Fruit fly (Drosophila melanogaster) whole organism, embryonic: ENCODE results near the gene NK7.1.

Source experiments
- Asciz ChIP-seq: fragments of 200-800 bp; sonication (Bioruptor generic); optimal IDR thresholded peaks from 2 replicates; lab custom pipeline; 2017; ENCODE audit warnings: missing biosample characterization, mild to moderate bottlenecking, missing genetic modification characterization, missing genetic modification reagents
- Atf-2 ChIP-seq: fragments of 200-800 bp; sonication (Bioruptor generic); optimal IDR thresholded peaks from 2 replicates; lab custom pipeline; 2016; ENCODE audit warnings: missing biosample characterization, missing genetic modification characterization
- CG10366 ChIP-seq: fragments of 200-800 bp; sonication (Bioruptor generic); IDR thresholded peaks from 2 replicates; pipeline ENCODE4 v1.3.6; 2022; ENCODE audit warnings: missing biosample characterization, missing genetic modification characterization
- CG10431 ChIP-seq: fragments of 200-800 bp; sonication (Bioruptor generic); optimal IDR thresholded peaks from 3 replicates; lab custom pipeline; 2018; ENCODE audit warnings: missing biosample characterization, mild to moderate bottlenecking, missing genetic modification characterization
- CG10543 ChIP-seq: fragments of 200-800 bp; sonication (Bioruptor generic); optimal IDR thresholded peaks from 3 replicates; lab custom pipeline; 2017; ENCODE audit warnings: missing biosample characterization, mild to moderate bottlenecking, missing genetic modification characterization, moderate library complexity
- CG11456 ChIP-seq: fragments of 200-800 bp; sonication (Bioruptor generic); IDR thresholded peaks from 3 replicates; pipeline ENCODE4 v1.3.6; 2022; ENCODE audit warnings: missing biosample characterization, missing genetic modification characterization
- CG13424 ChIP-seq: fragments of 200-800 bp; sonication (Bioruptor generic); optimal IDR thresholded peaks from 2 replicates; lab custom pipeline; 2019; ENCODE audit warnings: missing biosample characterization, mild to moderate bottlenecking, missing genetic modification characterization, moderate library complexity
- CG15601 ChIP-seq: fragments of 200-800 bp; sonication (Bioruptor generic); optimal IDR thresholded peaks from 3 replicates; lab custom pipeline; 2019; ENCODE audit warnings: missing biosample characterization, mild to moderate bottlenecking, missing genetic modification characterization, moderate library complexity
- CG17612 ChIP-seq: fragments of 200-800 bp; sonication (Bioruptor generic); IDR thresholded peaks from 2 replicates; pipeline ENCODE4 v1.3.6; 2022; ENCODE audit warnings: missing biosample characterization, missing genetic modification characterization
- CG18599 ChIP-seq: fragments of 200-800 bp; sonication (Bioruptor generic); optimal IDR thresholded peaks from 3 replicates; lab custom pipeline; 2017; ENCODE audit warnings: missing biosample characterization, missing genetic modification characterization, mild to moderate bottlenecking, moderate library complexity, missing genetic modification reagents
- CG31441 ChIP-seq: fragments of 200-800 bp; sonication (Bioruptor generic); IDR thresholded peaks from 2 replicates; pipeline ENCODE4 v1.3.6; 2022; ENCODE audit warnings: missing biosample characterization, missing genetic modification characterization
- CG34422 ChIP-seq: fragments of 200-800 bp; sonication (Bioruptor generic); IDR thresholded peaks from 3 replicates; pipeline ENCODE4 v1.3.6; 2022; ENCODE audit warnings: missing biosample characterization, missing genetic modification characterization
- CG6254 ChIP-seq: fragments of 200-800 bp; sonication (Bioruptor generic); optimal IDR thresholded peaks from 3 replicates; lab custom pipeline; 2017; ENCODE audit warnings: mild to moderate bottlenecking, missing biosample characterization, missing genetic modification reagents, missing genetic modification characterization
- CG8944 ChIP-seq: fragments of 200-800 bp; sonication (Bioruptor generic); optimal IDR thresholded peaks from 3 replicates; lab custom pipeline; 2016; ENCODE audit warnings: missing biosample characterization, missing genetic modification characterization
- CG9727 ChIP-seq: fragments of 200-800 bp; sonication (Bioruptor generic); optimal IDR thresholded peaks from 3 replicates; lab custom pipeline; 2017; ENCODE audit warnings: missing biosample characterization, mild to moderate bottlenecking, missing genetic modification characterization
- Doc2 ChIP-seq: fragments of 200-800 bp; sonication (Bioruptor generic); IDR thresholded peaks from 2 replicates; pipeline ENCODE4 v1.3.6; 2022; ENCODE audit warnings: missing biosample characterization, missing genetic modification characterization
- Fer1 ChIP-seq: fragments of 200-800 bp; sonication (Bioruptor generic); optimal IDR thresholded peaks from 2 replicates; lab custom pipeline; 2017; ENCODE audit warnings: missing biosample characterization, mild to moderate bottlenecking, missing genetic modification characterization
- H2.0 ChIP-seq: fragments of 200-800 bp; sonication (Bioruptor generic); IDR thresholded peaks from 2 replicates; pipeline ENCODE4 v1.3.6; 2022; ENCODE audit warnings: missing biosample characterization, missing genetic modification characterization
- HHEX ChIP-seq: fragments of 200-800 bp; sonication (Bioruptor generic); optimal IDR thresholded peaks from 3 replicates; lab custom pipeline; 2017; ENCODE audit warnings: missing biosample characterization, mild to moderate bottlenecking, missing genetic modification characterization, missing genetic modification reagents
- Hr3 ChIP-seq: fragments of 200-800 bp; sonication (Bioruptor generic); optimal IDR thresholded peaks from 3 replicates; lab custom pipeline; 2016; ENCODE audit warnings: missing biosample characterization, missing genetic modification characterization
- Hr51 ChIP-seq, 2 experiments: fragments of 200-800 bp; sonication (Bioruptor generic); optimal IDR thresholded peaks; 2 replicates in 1 of 2; 3 replicates in 1 of 2; lab custom pipeline; 2016 to 2018; ENCODE audit warnings: missing biosample characterization in 2 of 2, missing genetic modification characterization in 2 of 2, mild to moderate bottlenecking in 1 of 2, moderate library complexity in 1 of 2
- Meics ChIP-seq: fragments of 200-800 bp; sonication (Bioruptor generic); optimal IDR thresholded peaks from 2 replicates; lab custom pipeline; 2017; ENCODE audit warnings: missing biosample characterization, mild to moderate bottlenecking, missing genetic modification characterization
- NC2α ChIP-seq: fragments of 200-800 bp; sonication (Bioruptor generic); optimal IDR thresholded peaks from 2 replicates; lab custom pipeline; 2016; ENCODE audit warnings: missing biosample characterization, missing genetic modification characterization
- NK7.1 ChIP-seq: fragments of 200-800 bp; sonication (Bioruptor generic); optimal IDR thresholded peaks from 3 replicates; lab custom pipeline; 2016; ENCODE audit warnings: missing biosample characterization, missing genetic modification characterization
- NfI ChIP-seq: fragments of 200-800 bp; sonication (Bioruptor generic); optimal IDR thresholded peaks from 3 replicates; lab custom pipeline; 2018; ENCODE audit warnings: missing biosample characterization, mild to moderate bottlenecking, missing genetic modification characterization, moderate library complexity
- Oli ChIP-seq: fragments of 200-800 bp; sonication (Bioruptor generic); optimal IDR thresholded peaks from 2 replicates; lab custom pipeline; 2018; ENCODE audit warnings: missing biosample characterization, mild to moderate bottlenecking, missing genetic modification characterization, moderate library complexity
- PHDP ChIP-seq: fragments of 200-800 bp; sonication (Bioruptor generic); optimal IDR thresholded peaks from 3 replicates; lab custom pipeline; 2018; ENCODE audit warnings: missing biosample characterization, mild to moderate bottlenecking, missing genetic modification characterization, moderate library complexity
- Ptx1 ChIP-seq: fragments of 200-800 bp; sonication (Bioruptor generic); IDR thresholded peaks from 2 replicates; pipeline ENCODE4 v1.3.6; 2022; ENCODE audit warnings: missing biosample characterization, missing genetic modification characterization
- Rfx ChIP-seq: fragments of 200-800 bp; sonication (Bioruptor generic); IDR thresholded peaks from 2 replicates; pipeline ENCODE4 v1.3.6; 2022; ENCODE audit warnings: missing biosample characterization, missing genetic modification characterization
- Rx ChIP-seq: fragments of 200-800 bp; sonication (Bioruptor generic); IDR thresholded peaks from 2 replicates; pipeline ENCODE4 v1.3.6; 2022; ENCODE audit warnings: missing biosample characterization, missing genetic modification characterization
- Six4 ChIP-seq: fragments of 200-800 bp; sonication (Bioruptor generic); optimal IDR thresholded peaks from 2 replicates; lab custom pipeline; 2016; ENCODE audit warnings: missing biosample characterization, missing genetic modification characterization
- Sox102F ChIP-seq: fragments of 200-800 bp; sonication (Bioruptor generic); optimal IDR thresholded peaks from 2 replicates; lab custom pipeline; 2018; ENCODE audit warnings: missing biosample characterization, mild to moderate bottlenecking, missing genetic modification characterization, moderate library complexity
- Vsx1 ChIP-seq: fragments of 200-800 bp; sonication (Bioruptor generic); optimal IDR thresholded peaks from 2 replicates; lab custom pipeline; 2017; ENCODE audit warnings: missing biosample characterization, mild to moderate bottlenecking, missing genetic modification characterization, missing genetic modification reagents
- al ChIP-seq: fragments of 200-800 bp; sonication (Bioruptor generic); IDR thresholded peaks from 2 replicates; pipeline ENCODE4 v1.3.6; 2022; ENCODE audit warnings: missing biosample characterization, missing genetic modification characterization
- amos ChIP-seq: fragments of 200-800 bp; sonication (Bioruptor generic); IDR thresholded peaks from 2 replicates; pipeline ENCODE4 v1.3.6; 2022; ENCODE audit warnings: missing biosample characterization, missing genetic modification characterization; ENCODE audit not compliant: partially characterized antibody
- aop ChIP-seq: fragments of 200-800 bp; sonication (Bioruptor generic); IDR thresholded peaks from 2 replicates; pipeline ENCODE4 v1.3.6; 2022; ENCODE audit warnings: missing biosample characterization, missing genetic modification characterization
- ap ChIP-seq: fragments of 200-800 bp; sonication (Bioruptor generic); IDR thresholded peaks from 2 replicates; pipeline ENCODE4 v1.3.6; 2022; ENCODE audit warnings: missing biosample characterization, missing genetic modification characterization
- az2 ChIP-seq: fragments of 200-800 bp; sonication (Bioruptor generic); optimal IDR thresholded peaks from 3 replicates; lab custom pipeline; 2016; ENCODE audit warnings: missing biosample characterization, missing genetic modification characterization
- chif ChIP-seq, 2 experiments: fragments of 200-800 bp; sonication (Bioruptor generic); optimal IDR thresholded peaks; 3 replicates each; lab custom pipeline; 2016; ENCODE audit warnings: missing biosample characterization in 2 of 2, missing genetic modification characterization in 2 of 2
- chn ChIP-seq: fragments of 200-800 bp; sonication (Bioruptor generic); optimal IDR thresholded peaks from 2 replicates; lab custom pipeline; 2016; ENCODE audit warnings: missing biosample characterization, missing genetic modification characterization
- lilli ChIP-seq: fragments of 200-800 bp; sonication (Bioruptor generic); optimal IDR thresholded peaks from 3 replicates; lab custom pipeline; 2016; ENCODE audit warnings: missing biosample characterization, missing genetic modification characterization
- lmd ChIP-seq: fragments of 200-800 bp; sonication (Bioruptor generic); IDR thresholded peaks from 2 replicates; pipeline ENCODE4 v1.3.6; 2022; ENCODE audit warnings: missing biosample characterization, missing genetic modification characterization
- ranshi ChIP-seq: fragments of 200-800 bp; sonication (Bioruptor generic); IDR thresholded peaks from 2 replicates; pipeline ENCODE4 v1.3.6; 2022; ENCODE audit warnings: missing biosample characterization, missing genetic modification characterization
- sens ChIP-seq: fragments of 200-800 bp; sonication (Bioruptor generic); peaks from one replicate; lab custom pipeline; 2016; ENCODE audit warnings: missing biosample characterization, missing genetic modification characterization
- seq ChIP-seq: fragments of 200-800 bp; sonication (Bioruptor generic); IDR thresholded peaks from 2 replicates; pipeline ENCODE4 v1.3.6; 2022; ENCODE audit warnings: missing biosample characterization, missing genetic modification characterization
- slbo ChIP-seq: fragments of 200-800 bp; sonication (Bioruptor generic); IDR thresholded peaks from 2 replicates; pipeline ENCODE4 v1.3.6; 2022; ENCODE audit warnings: missing biosample characterization, missing genetic modification characterization
- ssp ChIP-seq: fragments of 200-800 bp; sonication (Bioruptor generic); IDR thresholded peaks from 2 replicates; pipeline ENCODE4 v1.3.6; 2022; ENCODE audit warnings: missing biosample characterization, missing genetic modification characterization
- stwl ChIP-seq: fragments of 200-800 bp; sonication (Bioruptor generic); optimal IDR thresholded peaks from 3 replicates; lab custom pipeline; 2018; ENCODE audit warnings: missing biosample characterization, mild to moderate bottlenecking, missing genetic modification characterization, moderate library complexity
- twi ChIP-seq: fragments of 200-800 bp; optimal IDR thresholded peaks from 2 replicates; lab custom pipeline; 2019; ENCODE audit warnings: missing biosample characterization, mild to moderate bottlenecking, missing genetic modification characterization, moderate library complexity
- wor ChIP-seq: fragments of 200-800 bp; sonication (Bioruptor generic); IDR thresholded peaks from 2 replicates; pipeline ENCODE4 v1.3.6; 2022; ENCODE audit warnings: missing biosample characterization, missing genetic modification characterization
- zen ChIP-seq: fragments of 200-800 bp; sonication (Bioruptor generic); optimal IDR thresholded peaks from 3 replicates; lab custom pipeline; 2018; ENCODE audit warnings: missing biosample characterization, mild to moderate bottlenecking, missing genetic modification characterization, moderate library complexity

The NK7.1 gene

DNA sequence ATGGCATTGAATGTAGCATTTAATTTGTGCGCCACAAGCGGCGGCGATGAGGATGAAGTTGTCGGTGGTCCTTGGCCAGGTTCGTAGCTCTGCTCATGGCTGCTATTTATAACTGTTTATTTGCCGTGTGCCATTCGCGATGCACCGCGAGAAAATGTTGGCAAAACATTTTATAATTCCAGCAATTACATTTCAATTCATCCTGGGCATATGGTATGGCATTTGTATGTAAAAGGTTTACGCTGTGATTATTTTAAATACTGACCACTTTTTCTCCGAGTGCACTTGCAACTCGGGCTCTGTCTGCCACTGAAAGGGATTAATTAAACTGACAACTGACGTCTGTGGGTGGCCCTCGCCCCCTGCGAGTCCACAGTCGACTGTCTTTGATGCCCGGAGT is 16.1 kb downstream of the NK7.1 start (continued):
- no peak for TF ChIP-seq amos (GFP tag; lab: Robert Waterston, UW)
- TF ChIP-seq CG6254 (GFP tag; lab: Kevin White, UChicago) = no peak
- TF ChIP-seq CG15601 (tag; lab: Kevin White, UChicago) = no peak
- no peak for TF ChIP-seq CG17612 (GFP tag; lab: Robert Waterston, UW)
- TF ChIP-seq Hr3 (GFP tag; lab: Kevin White, UChicago) = peak; percentile 8
- peak; percentile 43; the same call in 1 of the 2 replicates for TF ChIP-seq H2.0 (GFP tag; lab: Robert Waterston, UW)
- no peak for TF ChIP-seq ranshi (GFP tag; lab: Robert Waterston, UW)
- no peak for TF ChIP-seq twi
- peak; percentile 36 for TF ChIP-seq CG9727 (GFP tag; lab: Kevin White, UChicago)
- no peak for TF ChIP-seq aop (GFP tag; lab: Robert Waterston, UW)
- peak; percentile 8 for TF ChIP-seq CG8944 (GFP tag; lab: Kevin White, UChicago)
- TF ChIP-seq Atf-2 (GFP tag; lab: Kevin White, UChicago) = no peak
- peak; percentile 1 for TF ChIP-seq HHEX
- peak; percentile 61; the same call in 1 of the 3 replicates for TF ChIP-seq CG11456 (GFP tag; lab: Robert Waterston, UW)
- peak; percentile 26 for TF ChIP-seq zen (tag; lab: Kevin White, UChicago)
- peak; percentile 20 for TF ChIP-seq NfI (GFP tag; lab: Kevin White, UChicago)
- peak; percentile 21 for TF ChIP-seq Oli
- TF ChIP-seq wor (GFP tag; lab: Robert Waterston, UW) = no peak
- TF ChIP-seq CG10366 (GFP tag; lab: Robert Waterston, UW) = peak; percentile 44; the same call in 1 of the 2 replicates
- no peak for TF ChIP-seq CG10543
- peak; percentile 34 for TF ChIP-seq Fer1 (GFP tag; lab: Kevin White, UChicago)
- TF ChIP-seq CG10431 (GFP tag; lab: Kevin White, UChicago) = no peak
- peak; percentile 65 for TF ChIP-seq CG18599 (GFP tag; lab: Kevin White, UChicago)
- TF ChIP-seq CG31441 = no peak
- TF ChIP-seq az2 (GFP tag; lab: Kevin White, UChicago) = peak; percentile 35
- no peak for TF ChIP-seq stwl (tag; lab: Kevin White, UChicago)
- TF ChIP-seq CG13424 (tag; lab: Kevin White, UChicago) = peak; percentile 5
- TF ChIP-seq slbo (GFP tag; lab: Robert Waterston, UW) = peak; percentile 62
- no peak for TF ChIP-seq ssp (GFP tag; lab: Robert Waterston, UW)
- peak; percentile 14 to 30 for TF ChIP-seq chif (GFP tag; optimal IDR thresholded peaks at IDR 0.05; lab: Kevin White, UChicago)
- no peak for TF ChIP-seq Rx (GFP tag; lab: Robert Waterston, UW)
- no peak for TF ChIP-seq Asciz
- peak in 1 of 2 experiments; percentile 41 for TF ChIP-seq Hr51 (GFP tag; optimal IDR thresholded peaks at IDR 0.05; lab: Kevin White, UChicago)
- peak; percentile 2 for TF ChIP-seq chn (GFP tag; lab: Kevin White, UChicago)
- TF ChIP-seq PHDP (tag; lab: Kevin White, UChicago) = no peak
- TF ChIP-seq NC2α (GFP tag; lab: Kevin White, UChicago) = no peak
- no peak for TF ChIP-seq Doc2 (GFP tag; lab: Robert Waterston, UW)
- no peak for TF ChIP-seq Six4 (GFP tag; lab: Kevin White, UChicago)
- TF ChIP-seq Rfx (GFP tag; lab: Robert Waterston, UW) = peak; percentile 52
- TF ChIP-seq CG34422 = peak; percentile 53; the same call in 1 of the 3 replicates
- peak; percentile 29 for TF ChIP-seq NK7.1 (GFP tag; lab: Kevin White, UChicago)
- TF ChIP-seq al = peak; percentile 32; the same call in 1 of the 2 replicates
- peak; percentile 36 for TF ChIP-seq Meics (GFP tag; lab: Kevin White, UChicago)
- no peak for TF ChIP-seq ap (GFP tag; lab: Robert Waterston, UW)
- TF ChIP-seq Ptx1 (GFP tag; lab: Robert Waterston, UW) = peak; percentile 54
- peak; percentile 82 for TF ChIP-seq sens
- TF ChIP-seq Vsx1 (GFP tag; lab: Kevin White, UChicago) = no peak
- TF ChIP-seq seq = peak; percentile 54; the same call in 1 of the 2 replicates
- peak; percentile 36; the same call in 1 of the 2 replicates for TF ChIP-seq lmd (GFP tag; lab: Robert Waterston, UW)
- TF ChIP-seq lilli (GFP tag; lab: Kevin White, UChicago) = peak; percentile 39
- peak; percentile 42 for TF ChIP-seq Sox102F (GFP tag; lab: Kevin White, UChicago)
